Fruit fly (Drosophila melanogaster) whole organism: ENCODE data around the gene bsh.
A peak's percentile ranks its signal among the peaks of the same experiment; 100 is the strongest.

Experiments used
- CG8478 ChIP-seq: fragments of >200 bp; optimal IDR thresholded peaks from 2 replicates; lab custom pipeline; 2018; ENCODE audit warnings: inconsistent platforms
- Dll ChIP-seq: fragments of >200 bp; optimal IDR thresholded peaks from 2 replicates; lab custom pipeline; 2017
- EcR ChIP-seq, 2 experiments: fragments of >200 bp; optimal IDR thresholded peaks; 2 replicates each; lab custom pipeline; 2017; ENCODE audit warnings: missing biosample characterization in 2 of 2, missing genetic modification characterization in 2 of 2, missing genetic modification reagents in 2 of 2
- pan ChIP-seq: fragments of >200 bp; optimal IDR thresholded peaks from 2 replicates; lab custom pipeline; 2017
- psq ChIP-seq: fragments of >200 bp; optimal IDR thresholded peaks from 2 replicates; lab custom pipeline; 2017
- usp ChIP-seq: fragments of >200 bp; optimal IDR thresholded peaks from 2 replicates; lab custom pipeline; 2017; ENCODE audit warnings: missing biosample characterization, missing genetic modification characterization, mixed read lengths

The bsh gene

DNA sequence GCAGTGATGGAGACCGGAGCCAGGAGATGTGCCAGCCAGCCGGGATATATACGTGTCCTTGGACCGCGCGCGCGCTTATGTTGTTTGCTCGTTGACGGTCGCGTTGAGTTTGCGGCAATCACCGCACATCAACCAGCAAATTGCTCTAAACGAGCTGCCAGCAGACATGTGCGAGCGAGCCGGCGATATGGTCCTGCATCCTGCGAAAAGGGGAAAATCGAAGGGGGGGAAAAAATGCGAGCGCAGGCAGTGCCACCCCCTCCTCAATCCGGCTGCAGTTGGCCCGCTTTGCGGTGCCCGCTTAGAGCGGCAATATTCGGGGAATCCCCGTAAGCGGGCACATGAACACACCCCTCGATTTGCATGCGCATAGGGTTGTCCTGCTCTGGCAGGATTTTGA is at the start of gene bsh:
TSS of gene bsh (minus strand) at position 101 of the 400 bp plus-strand sequence.
- TF ChIP-seq pan (lab: Kevin White, UChicago) (no peak), usp (no peak), psq (lab: Kevin White, UChicago) (no peak), CG8478 (lab: Kevin White, UChicago) (no peak), EcR (GFP tag; optimal IDR thresholded peaks at IDR 0.05; lab: Kevin White, UChicago) (no peak), Dll (no peak)

DNA sequence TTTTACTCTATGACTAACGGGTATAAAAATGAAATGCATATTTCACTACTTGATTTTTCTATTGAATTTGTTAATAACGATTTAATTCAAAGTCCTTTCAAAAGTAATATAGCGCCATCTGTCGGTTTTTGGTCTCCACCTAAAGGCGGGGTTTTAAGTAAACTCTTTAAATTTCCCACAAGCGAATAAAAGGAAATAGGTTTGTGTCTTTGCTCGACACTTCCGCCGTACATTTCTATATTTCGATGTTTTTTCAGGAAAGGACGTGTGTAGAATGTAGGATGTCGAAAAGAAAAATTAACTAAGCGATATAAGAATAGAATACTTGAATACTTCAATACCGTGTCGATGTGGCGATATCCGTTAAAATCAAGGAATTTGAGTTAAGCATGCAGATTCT is 48.3 kb upstream of the bsh start:
- TF ChIP-seq pan (lab: Kevin White, UChicago) = no peak
- TF ChIP-seq psq (lab: Kevin White, UChicago) = no peak
- no peak for TF ChIP-seq usp
- no peak for TF ChIP-seq Dll
- TF ChIP-seq CG8478 (lab: Kevin White, UChicago) = no peak
- TF ChIP-seq EcR (GFP tag; optimal IDR thresholded peaks at IDR 0.05; lab: Kevin White, UChicago) = no peak

DNA sequence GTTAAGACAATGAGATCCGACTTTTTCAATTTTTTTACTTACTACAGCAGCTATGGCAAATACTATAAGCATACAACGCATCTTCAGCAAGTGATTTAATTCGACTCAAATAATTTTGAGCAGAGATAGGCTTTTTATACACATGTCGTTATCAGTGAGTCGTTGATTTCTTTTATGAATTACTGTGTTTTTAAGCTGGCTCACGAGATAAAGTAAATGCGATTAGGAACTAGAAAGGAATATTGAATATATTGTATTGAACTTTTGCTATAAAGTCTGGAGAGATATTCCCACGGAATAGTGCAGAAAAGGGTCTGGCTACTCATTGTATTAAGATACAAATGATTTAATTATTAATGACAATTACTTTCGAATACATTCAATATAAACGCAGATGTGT is 45.6 kb upstream of the bsh start, which contains the start of gene CG13962:
TSS of gene CG13962 (minus strand) at position 101 of the 400 bp plus-strand sequence.
- TF ChIP-seq Dll = no peak
- no peak for TF ChIP-seq pan (lab: Kevin White, UChicago)
- TF ChIP-seq CG8478 (lab: Kevin White, UChicago) = no peak
- TF ChIP-seq psq (lab: Kevin White, UChicago) = no peak
- TF ChIP-seq usp = no peak
- TF ChIP-seq EcR (GFP tag; optimal IDR thresholded peaks at IDR 0.05; lab: Kevin White, UChicago) = no peak

DNA sequence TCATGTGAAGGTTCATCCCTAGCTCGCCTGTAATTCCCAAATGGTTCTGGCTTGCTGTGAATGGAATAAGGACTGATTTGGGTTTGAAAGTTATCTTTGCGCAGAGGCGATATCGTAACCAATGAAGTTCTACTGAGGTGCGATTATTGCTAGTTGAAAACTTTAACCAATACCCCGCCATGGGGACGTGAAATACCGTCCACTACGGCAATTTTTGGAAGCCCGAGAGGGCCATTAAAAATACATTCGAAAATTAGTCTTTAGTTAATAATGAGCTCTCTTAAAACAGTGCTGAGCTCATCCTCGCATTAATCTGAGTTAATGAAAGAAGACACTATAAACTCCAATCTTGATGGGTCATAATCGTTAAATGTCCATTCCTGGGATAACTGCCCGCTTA is 41.8 kb upstream of the bsh start:
- no peak for TF ChIP-seq EcR (GFP tag; optimal IDR thresholded peaks at IDR 0.05; lab: Kevin White, UChicago)
- TF ChIP-seq pan (lab: Kevin White, UChicago) = no peak
- TF ChIP-seq CG8478 (lab: Kevin White, UChicago) = no peak
- TF ChIP-seq usp = no peak
- TF ChIP-seq psq (lab: Kevin White, UChicago) = no peak
- no peak for TF ChIP-seq Dll

DNA sequence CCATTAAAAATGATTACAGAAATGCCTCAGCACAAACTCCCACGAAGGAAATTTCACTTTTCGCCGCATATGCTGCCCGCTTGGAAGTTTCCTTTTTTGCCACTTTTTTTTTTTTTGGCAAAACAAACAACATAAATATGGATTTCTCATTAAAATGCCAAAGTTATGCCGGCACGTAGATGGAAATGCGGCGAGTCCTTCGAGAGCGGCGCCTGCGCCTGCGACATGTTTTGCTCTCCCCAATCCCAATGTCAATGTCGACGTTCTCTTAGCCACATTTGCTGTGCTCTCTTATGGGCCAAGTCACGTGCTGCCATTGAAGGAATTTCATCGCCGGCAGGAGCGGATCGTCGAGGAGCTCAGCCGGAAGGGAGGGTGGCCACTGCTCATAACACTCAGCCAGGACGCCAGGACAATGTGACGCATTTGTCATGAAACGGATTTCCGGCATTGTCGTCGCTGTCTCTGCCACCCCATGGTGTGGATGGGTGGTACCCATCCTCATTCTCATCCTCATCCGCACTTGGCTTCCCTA is 40.7 kb upstream of the bsh start:
- TF ChIP-seq EcR (GFP tag; optimal IDR thresholded peaks at IDR 0.05; lab: Kevin White, UChicago) (no peak), Dll (no peak), pan (lab: Kevin White, UChicago) (no peak), usp (no peak), CG8478 (lab: Kevin White, UChicago) (no peak), psq (lab: Kevin White, UChicago) (no peak)

DNA sequence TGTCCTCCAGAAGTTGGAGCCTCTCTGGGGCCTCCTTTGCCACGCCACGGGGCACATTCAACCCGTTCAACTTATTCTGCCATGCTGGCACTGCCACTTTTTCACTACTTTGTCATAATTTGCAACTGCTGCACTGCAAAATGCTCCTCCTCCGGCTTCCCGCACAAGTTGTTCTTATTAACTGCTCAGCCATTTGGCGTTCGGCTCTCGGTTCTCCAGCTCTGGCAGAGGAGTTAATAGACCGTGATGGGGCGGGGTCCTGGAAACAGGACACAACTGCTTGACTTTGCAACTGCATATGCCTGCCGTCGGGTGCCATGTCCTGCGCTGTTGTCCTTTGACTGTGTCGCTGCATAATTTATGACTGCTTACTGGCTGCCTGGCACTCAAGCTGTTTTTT is 36.1 kb upstream of the bsh start:
- no peak for TF ChIP-seq usp
- TF ChIP-seq CG8478 (lab: Kevin White, UChicago) = no peak
- TF ChIP-seq EcR (GFP tag; optimal IDR thresholded peaks at IDR 0.05; lab: Kevin White, UChicago) = no peak

DNA sequence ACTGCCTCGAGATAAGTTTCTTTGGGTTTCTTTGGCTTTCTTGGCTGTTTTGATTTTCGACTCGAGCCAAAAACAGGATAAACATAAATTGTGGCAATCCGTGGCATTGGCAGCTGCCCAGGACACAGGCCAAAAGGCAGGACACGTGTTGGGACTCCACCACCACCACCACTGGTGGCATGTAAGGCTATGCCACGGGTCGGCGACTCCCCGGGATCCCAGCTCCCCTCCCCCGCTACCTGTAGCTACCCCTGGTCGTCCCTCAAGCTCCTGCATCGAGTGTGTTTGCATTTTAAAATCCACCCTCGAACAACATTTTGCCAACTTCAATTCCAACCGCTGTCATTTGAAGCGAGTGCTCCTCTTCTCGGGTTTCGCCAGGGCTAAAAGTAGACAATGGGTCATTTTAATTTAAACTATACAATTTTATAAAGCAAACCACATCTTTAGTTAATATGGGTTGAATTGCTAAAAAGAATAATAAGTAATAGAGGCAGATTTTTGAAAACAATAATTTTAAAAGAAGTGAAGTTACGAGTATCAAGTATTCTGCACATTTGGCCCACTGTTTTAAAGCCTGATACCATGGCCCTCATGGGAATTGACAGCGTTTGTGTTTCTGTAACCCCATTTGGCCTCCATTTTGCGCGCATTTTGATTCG is 33.2 kb upstream of the bsh start:
- TF ChIP-seq Dll = no peak
- TF ChIP-seq pan (lab: Kevin White, UChicago) = no peak
- TF ChIP-seq usp = no peak
- TF ChIP-seq psq (lab: Kevin White, UChicago) = no peak
- no peak for TF ChIP-seq CG8478 (lab: Kevin White, UChicago)
- no peak for TF ChIP-seq EcR (GFP tag; optimal IDR thresholded peaks at IDR 0.05; lab: Kevin White, UChicago)

DNA sequence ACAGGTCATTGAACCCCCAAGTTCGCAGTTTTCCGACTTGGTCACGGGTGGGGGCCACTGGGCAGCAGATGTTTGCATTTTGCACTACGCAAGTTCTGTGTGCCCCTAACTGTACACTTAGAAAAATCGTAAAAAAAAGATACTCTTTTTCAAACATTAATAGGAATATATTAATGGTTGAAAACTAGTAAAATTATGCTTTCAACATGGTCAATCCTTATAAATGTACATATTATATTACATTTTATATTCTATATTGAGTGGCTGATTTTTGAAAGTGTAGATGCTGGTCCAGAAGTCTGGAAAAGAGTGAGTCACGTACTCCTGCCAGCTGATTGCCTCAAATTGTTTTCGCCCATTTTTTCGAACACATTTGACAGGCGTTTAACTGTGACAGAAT is 31.8 kb upstream of the bsh start:
- TF ChIP-seq psq (lab: Kevin White, UChicago) = no peak
- TF ChIP-seq CG8478 (lab: Kevin White, UChicago) = no peak
- TF ChIP-seq pan (lab: Kevin White, UChicago) = no peak
- no peak for TF ChIP-seq Dll
- TF ChIP-seq EcR (GFP tag; optimal IDR thresholded peaks at IDR 0.05; lab: Kevin White, UChicago) = no peak
- TF ChIP-seq usp = no peak

DNA sequence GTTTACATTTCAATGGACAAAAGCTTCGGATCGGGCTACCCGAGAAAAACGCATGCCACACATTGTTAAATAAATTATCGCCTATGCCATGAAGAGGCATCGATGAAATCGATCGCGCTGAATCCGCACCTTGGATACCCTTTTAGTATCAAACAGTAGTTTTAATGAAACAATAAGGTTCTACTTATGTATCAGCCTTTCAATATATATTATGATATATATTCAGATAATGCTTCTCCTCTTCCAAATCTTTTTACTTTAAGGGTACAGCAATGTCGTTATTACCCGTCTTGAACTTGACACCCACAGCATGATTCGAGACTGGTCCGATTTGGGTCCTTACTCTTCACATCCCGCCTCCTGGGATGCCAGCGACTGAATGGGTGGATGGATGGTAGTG is 31.1 kb upstream of the bsh start:
- TF ChIP-seq EcR (GFP tag; optimal IDR thresholded peaks at IDR 0.05; lab: Kevin White, UChicago) (no peak), pan (lab: Kevin White, UChicago) (no peak), psq (lab: Kevin White, UChicago) (no peak), CG8478 (lab: Kevin White, UChicago) (no peak), usp (no peak), Dll (no peak)

DNA sequence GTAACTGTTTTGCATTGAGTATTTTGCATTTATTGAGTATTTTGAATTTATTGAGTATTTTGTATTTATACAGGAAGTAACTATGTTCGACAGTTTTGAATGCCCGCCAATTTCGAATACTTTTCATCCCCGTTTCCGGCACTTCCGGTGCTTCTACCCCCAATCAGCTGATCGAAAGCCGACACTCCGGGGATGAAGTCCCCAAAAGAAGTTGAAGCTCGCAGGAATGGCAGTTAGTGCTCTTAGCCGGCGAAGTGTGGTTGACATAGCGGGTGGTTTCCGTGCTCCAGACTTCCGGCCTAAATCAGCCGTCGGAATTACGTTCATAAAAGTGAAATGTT is 27.2 kb upstream of the bsh start, which contains the start of gene sick:
TSS of gene sick (plus strand) at position 255 of the 341 bp plus-strand sequence.
- TF ChIP-seq psq (lab: Kevin White, UChicago) (no peak), Dll (no peak), pan (lab: Kevin White, UChicago) (no peak), CG8478 (lab: Kevin White, UChicago) (no peak), usp (no peak), EcR (GFP tag; optimal IDR thresholded peaks at IDR 0.05; lab: Kevin White, UChicago) (no peak)

DNA sequence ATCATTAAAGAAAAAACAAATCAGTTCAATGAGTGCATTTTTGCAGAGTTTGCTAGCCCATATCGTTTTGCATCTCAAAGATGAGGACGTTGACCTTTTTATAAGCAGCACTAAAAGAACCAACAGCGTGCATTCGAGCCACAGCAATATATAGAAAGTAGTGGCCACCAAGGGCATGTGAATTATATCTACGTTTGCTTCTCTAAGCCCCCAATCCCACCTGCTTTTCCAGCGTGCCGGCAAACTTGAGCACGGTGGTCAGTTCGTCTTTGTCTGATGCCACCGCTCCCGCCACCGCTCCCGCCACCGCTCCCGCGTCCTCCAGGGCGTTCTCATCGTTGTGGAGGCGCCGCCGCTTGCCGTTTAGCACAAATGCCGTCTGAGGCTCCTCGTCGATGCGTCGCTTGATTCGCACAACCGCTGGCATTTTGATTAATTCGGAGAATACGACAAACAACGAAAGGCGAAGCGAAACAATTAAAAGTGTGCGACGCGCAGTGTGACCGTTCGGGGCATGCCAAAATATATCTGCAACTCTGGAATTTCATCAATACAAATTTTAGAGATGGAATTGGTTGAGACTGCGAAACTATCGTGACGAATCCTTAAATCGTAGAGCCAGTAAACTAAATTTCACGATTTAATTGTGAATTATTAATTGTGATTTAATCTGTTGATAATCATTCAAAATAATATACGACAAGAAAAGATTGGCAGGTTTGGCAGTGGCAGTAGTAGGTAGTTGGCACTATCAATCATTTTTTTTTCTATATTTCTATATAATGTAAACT is 26.6 kb upstream of the bsh start:
- no peak for TF ChIP-seq usp
- TF ChIP-seq EcR (GFP tag; optimal IDR thresholded peaks at IDR 0.05; lab: Kevin White, UChicago) = peak; percentile 69 to 87
- TF ChIP-seq pan (lab: Kevin White, UChicago) = no peak
- TF ChIP-seq Dll = no peak
- no peak for TF ChIP-seq CG8478 (lab: Kevin White, UChicago)
- no peak for TF ChIP-seq psq (lab: Kevin White, UChicago)
